Worm (Caenorhabditis elegans) whole organism, L1 larva: ENCODE data around the gene dcn-1.

Experiments used
- F16B12.6 ChIP-seq: fragments of 150-350 bp; optimal IDR thresholded peaks from 2 replicates; lab custom pipeline; 2014; ENCODE audit warnings: missing biosample characterization, missing genetic modification characterization
- aha-1 ChIP-seq: fragments of 150-350 bp; optimal IDR thresholded peaks from 2 replicates; lab custom pipeline; 2014; ENCODE audit warnings: missing biosample characterization, missing genetic modification characterization
- alr-1 ChIP-seq: fragments of 200-800 bp; sonication (Bioruptor generic); optimal IDR thresholded peaks from 2 replicates; lab custom pipeline; 2018; ENCODE audit warnings: borderline replicate concordance, mild to moderate bottlenecking, missing genetic modification characterization, missing compliant biosample characterization
- ama-1 ChIP-seq: fragments of 150-350 bp; optimal IDR thresholded peaks from 2 replicates; lab custom pipeline; 2014
- blmp-1 ChIP-seq: fragments of 150-350 bp; optimal IDR thresholded peaks from 2 replicates; lab custom pipeline; 2014; ENCODE audit warnings: missing biosample characterization, missing genetic modification characterization
- ces-1 ChIP-seq: fragments of 150-350 bp; optimal IDR thresholded peaks from 2 replicates; lab custom pipeline; 2014; ENCODE audit warnings: missing biosample characterization, missing genetic modification reagents, missing genetic modification characterization
- dpl-1 ChIP-seq, 3 experiments: fragments of 150-350 bp in 2 of 3; sonication (generic microtip) in 1 of 3; optimal IDR thresholded peaks; 2 replicates each; lab custom pipeline; 2014 to 2017; ENCODE audit warnings: missing biosample characterization in 3 of 3, missing genetic modification characterization in 3 of 3, missing genetic modification reagents in 3 of 3
- dsc-1 ChIP-seq: sonication (generic microtip); optimal IDR thresholded peaks from 2 replicates; lab custom pipeline; 2016; ENCODE audit warnings: mild to moderate bottlenecking, missing genetic modification characterization, missing compliant biosample characterization
- efl-1 ChIP-seq, 4 experiments: fragments of 150-350 bp; optimal IDR thresholded peaks in 3 of 4; peaks in 1 of 4; 1 replicate in 1 of 4; 2 replicates in 3 of 4; lab custom pipeline; 2014; ENCODE audit warnings: missing biosample characterization in 2 of 4, missing genetic modification characterization in 2 of 4, missing genetic modification reagents in 2 of 4
- elt-3 ChIP-seq, 6 experiments: fragments of 150-350 bp in 1 of 6; sonication (generic microtip); optimal IDR thresholded peaks; 2 replicates each; lab custom pipeline; 2017 to 2018; ENCODE audit warnings: missing biosample characterization in 6 of 6, missing genetic modification characterization in 6 of 6, inconsistent platforms in 1 of 6
- ets-5 ChIP-seq: fragments of 200-800 bp; sonication (Bioruptor generic); IDR thresholded peaks from 2 replicates; pipeline ENCODE4 v1.3.6; 2022; ENCODE audit warnings: missing genetic modification characterization, missing compliant biosample characterization
- fkh-4 ChIP-seq: sonication (generic microtip); optimal IDR thresholded peaks from 2 replicates; lab custom pipeline; 2016; ENCODE audit warnings: missing compliant biosample characterization, missing genetic modification characterization, borderline replicate concordance
- fos-1 ChIP-seq: fragments of 150-350 bp; optimal IDR thresholded peaks from 2 replicates; lab custom pipeline; 2014; ENCODE audit warnings: missing biosample characterization, missing genetic modification characterization
- irx-1 ChIP-seq: sonication (generic microtip); optimal IDR thresholded peaks from 2 replicates; lab custom pipeline; 2016; ENCODE audit warnings: missing genetic modification characterization, missing compliant biosample characterization
- jun-1 ChIP-seq: fragments of 150-350 bp; optimal IDR thresholded peaks from 2 replicates; lab custom pipeline; 2014; ENCODE audit warnings: missing biosample characterization, missing genetic modification reagents, missing genetic modification characterization
- lin-14 ChIP-seq: fragments of 200-800 bp; sonication (Bioruptor generic); optimal IDR thresholded peaks from 2 replicates; lab custom pipeline; 2018; ENCODE audit warnings: mild to moderate bottlenecking, missing genetic modification characterization, moderate library complexity, missing compliant biosample characterization
- lin-15B ChIP-seq: fragments of 150-350 bp; sonication (generic microtip); optimal IDR thresholded peaks from 3 replicates; lab custom pipeline; 2014; ENCODE audit warnings: missing biosample characterization, missing genetic modification characterization
- lin-35 ChIP-seq, 2 experiments: fragments of 150-350 bp; optimal IDR thresholded peaks; 2 replicates each; lab custom pipeline; 2014; ENCODE audit warnings: missing biosample characterization in 2 of 2, missing genetic modification characterization in 2 of 2, missing genetic modification reagents in 2 of 2
- lin-39 ChIP-seq: fragments of 150-350 bp; optimal IDR thresholded peaks from 2 replicates; lab custom pipeline; 2014; ENCODE audit warnings: missing biosample characterization, missing genetic modification reagents, missing genetic modification characterization
- lir-3 ChIP-seq: sonication (generic microtip); optimal IDR thresholded peaks from 2 replicates; lab custom pipeline; 2016; ENCODE audit warnings: mild to moderate bottlenecking, missing genetic modification characterization, moderate library complexity, missing compliant biosample characterization; ENCODE audit not compliant: poor library complexity
- lsy-2 ChIP-seq, 2 experiments: fragments of 150-350 bp; optimal IDR thresholded peaks; 2 replicates each; lab custom pipeline; 2014; ENCODE audit warnings: missing biosample characterization in 2 of 2, missing genetic modification characterization in 2 of 2
- mdl-1 ChIP-seq, 2 experiments: fragments of 150-350 bp; optimal IDR thresholded peaks; 2 replicates each; lab custom pipeline; 2014 to 2017; ENCODE audit warnings: missing biosample characterization in 2 of 2, missing genetic modification characterization in 2 of 2, inconsistent platforms in 1 of 2
- mef-2 ChIP-seq: fragments of 150-350 bp; optimal IDR thresholded peaks from 2 replicates; lab custom pipeline; 2014; ENCODE audit warnings: missing biosample characterization, missing genetic modification characterization
- mep-1 ChIP-seq: fragments of 150-350 bp; optimal IDR thresholded peaks from 2 replicates; lab custom pipeline; 2014; ENCODE audit warnings: missing biosample characterization, missing genetic modification characterization
- nhr-11 ChIP-seq: fragments of 150-350 bp; optimal IDR thresholded peaks from 2 replicates; lab custom pipeline; 2014; ENCODE audit warnings: missing biosample characterization, missing genetic modification characterization
- nhr-12 ChIP-seq: sonication (generic microtip); optimal IDR thresholded peaks from 2 replicates; lab custom pipeline; 2017; ENCODE audit warnings: missing biosample characterization, missing genetic modification characterization
- nhr-19 ChIP-seq: fragments of 200-800 bp; sonication (Bioruptor generic); conservative IDR thresholded peaks from 2 replicates; pipeline ENCODE4 v1.3.6; 2022; ENCODE audit warnings: missing genetic modification characterization, missing compliant biosample characterization
- nhr-20 ChIP-seq: sonication (generic microtip); optimal IDR thresholded peaks from 2 replicates; lab custom pipeline; 2016; ENCODE audit warnings: mild to moderate bottlenecking, missing genetic modification characterization, missing compliant biosample characterization
- nhr-47 ChIP-seq: sonication (generic microtip); optimal IDR thresholded peaks from 2 replicates; lab custom pipeline; 2016; ENCODE audit warnings: mild to moderate bottlenecking, missing genetic modification characterization, moderate library complexity, missing compliant biosample characterization
- nhr-71 ChIP-seq: sonication (generic microtip); optimal IDR thresholded peaks from 2 replicates; lab custom pipeline; 2016; ENCODE audit warnings: mild to moderate bottlenecking, missing genetic modification characterization, moderate library complexity, missing compliant biosample characterization
- nhr-77 ChIP-seq: fragments of 150-350 bp; optimal IDR thresholded peaks from 2 replicates; lab custom pipeline; 2014; ENCODE audit warnings: missing biosample characterization, missing genetic modification characterization
- nhr-84 ChIP-seq: sonication (generic microtip); optimal IDR thresholded peaks from 2 replicates; lab custom pipeline; 2017; ENCODE audit warnings: missing biosample characterization, missing genetic modification characterization
- pax-3 ChIP-seq: fragments of 200-800 bp; sonication (Bioruptor generic); optimal IDR thresholded peaks from 2 replicates; lab custom pipeline; 2018; ENCODE audit warnings: mild to moderate bottlenecking, missing genetic modification characterization, moderate library complexity, missing compliant biosample characterization
- rnt-1 ChIP-seq: sonication (generic microtip); optimal IDR thresholded peaks from 2 replicates; lab custom pipeline; 2016; ENCODE audit warnings: mild to moderate bottlenecking, missing genetic modification characterization, moderate library complexity, missing compliant biosample characterization
- skn-1 ChIP-seq: fragments of 150-350 bp; optimal IDR thresholded peaks from 2 replicates; lab custom pipeline; 2014; ENCODE audit warnings: missing biosample characterization, missing genetic modification characterization
- snpc-4 ChIP-seq: fragments of 150-350 bp; optimal IDR thresholded peaks from 2 replicates; lab custom pipeline; 2014; ENCODE audit warnings: missing biosample characterization, missing genetic modification characterization
- snu-23 ChIP-seq: sonication (generic microtip); optimal IDR thresholded peaks from 2 replicates; lab custom pipeline; 2016; ENCODE audit warnings: missing genetic modification characterization, missing compliant biosample characterization
- sup-37 ChIP-seq: fragments of 200-800 bp; sonication (Bioruptor generic); optimal IDR thresholded peaks from 2 replicates; lab custom pipeline; 2018; ENCODE audit warnings: mild to moderate bottlenecking, missing genetic modification characterization, missing compliant biosample characterization
- swsn-7 ChIP-seq: sonication (generic microtip); optimal IDR thresholded peaks from 2 replicates; lab custom pipeline; 2016; ENCODE audit warnings: missing genetic modification characterization, missing compliant biosample characterization
- tbx-2 ChIP-seq: sonication (generic microtip); optimal IDR thresholded peaks from 2 replicates; lab custom pipeline; 2016; ENCODE audit warnings: missing genetic modification characterization, missing compliant biosample characterization
- xbp-1 ChIP-seq: sonication (generic microtip); optimal IDR thresholded peaks from 2 replicates; lab custom pipeline; 2016; ENCODE audit warnings: missing genetic modification characterization, missing compliant biosample characterization
- ztf-4 ChIP-seq: fragments of 150-350 bp; optimal IDR thresholded peaks from 2 replicates; lab custom pipeline; 2014; ENCODE audit warnings: missing biosample characterization, missing genetic modification characterization

The dcn-1 gene

ce11 chrIII:4317065-4317752, 3.5 kb downstream of the dcn-1 start, which contains the start of gene tag-131:
Gene tag-131 (plus strand): TSS chrIII:4317702.
- TF ChIP-seq nhr-84 (tag; lab: Kevin White, UChicago) = no peak
- no peak for TF ChIP-seq sup-37 (GFP tag; lab: Kevin White, UChicago)
- no peak for TF ChIP-seq nhr-12 (tag; lab: Kevin White, UChicago)
- TF ChIP-seq dsc-1 (tag; lab: Kevin White, UChicago) = peak; percentile 67
- no peak for TF ChIP-seq nhr-77
- peak; percentile 48 to 57 for TF ChIP-seq efl-1 (optimal IDR thresholded peaks at IDR 0.05; lab: Kevin White, UChicago)
- TF ChIP-seq efl-1 (GFP tag; optimal IDR thresholded peaks at IDR 0.05 in 1 of 2; lab: Kevin White, UChicago) = no peak
- TF ChIP-seq nhr-71 (tag; lab: Kevin White, UChicago) = peak; percentile 80
- peak; percentile 38 to 67 for TF ChIP-seq lsy-2 (tag; optimal IDR thresholded peaks at IDR 0.05; lab: Kevin White, UChicago)
- TF ChIP-seq dpl-1 (GFP tag; optimal IDR thresholded peaks at IDR 0.05; lab: Kevin White, UChicago) = peak; percentile 3 to 20 (median 4)
- no peak for TF ChIP-seq lin-15B
- peak; percentile 75 for TF ChIP-seq snu-23
- peak; percentile 61 for TF ChIP-seq lin-14 (GFP tag; lab: Kevin White, UChicago)
- TF ChIP-seq snpc-4 (tag; lab: Kevin White, UChicago) = no peak
- no peak for TF ChIP-seq fos-1 (tag; lab: Kevin White, UChicago)
- peak; percentile 8 for TF ChIP-seq lin-39
- TF ChIP-seq pax-3 (tag; lab: Kevin White, UChicago) = no peak
- peak; percentile 41 for TF ChIP-seq nhr-11 (tag; lab: Kevin White, UChicago)
- TF ChIP-seq swsn-7 (tag; lab: Kevin White, UChicago) = peak; percentile 50
- no peak for TF ChIP-seq aha-1 (tag; lab: Kevin White, UChicago)
- TF ChIP-seq mdl-1 (tag; optimal IDR thresholded peaks at IDR 0.05; lab: Kevin White, UChicago) = peak in 1 of 2 experiments; percentile 26
- TF ChIP-seq nhr-20 (tag; lab: Kevin White, UChicago) = peak; percentile 63
- TF ChIP-seq alr-1 (tag; lab: Kevin White, UChicago) = no peak
- peak; percentile 64 for TF ChIP-seq blmp-1 (tag; lab: Kevin White, UChicago)
- no peak for TF ChIP-seq irx-1 (tag; lab: Kevin White, UChicago)
- TF ChIP-seq lir-3 = peak; percentile 16
- peak; percentile 8 for TF ChIP-seq xbp-1 (tag; lab: Kevin White, UChicago)
- TF ChIP-seq tbx-2 (tag; lab: Kevin White, UChicago) = peak; percentile 22
- no peak for TF ChIP-seq ces-1 (GFP tag; lab: Kevin White, UChicago)
- no peak for TF ChIP-seq ama-1
- TF ChIP-seq lin-35 (GFP tag; optimal IDR thresholded peaks at IDR 0.05; lab: Kevin White, UChicago) = peak; percentile 17 to 36
- peak; percentile 13 for TF ChIP-seq mep-1 (tag; lab: Kevin White, UChicago)
- TF ChIP-seq ztf-4 = no peak
- peak in 2 of 6 experiments; percentile 10 to 24 for TF ChIP-seq elt-3 (tag; optimal IDR thresholded peaks at IDR 0.05; lab: Kevin White, UChicago)
- TF ChIP-seq nhr-19 (GFP tag; lab: Robert Waterston, UW) = peak; percentile 43
- no peak for TF ChIP-seq jun-1 (tag; lab: Kevin White, UChicago)
- TF ChIP-seq nhr-47 (tag; lab: Kevin White, UChicago) = peak; percentile 36
- TF ChIP-seq rnt-1 (tag; lab: Kevin White, UChicago) = peak; percentile 74

- TF ChIP-seq ets-5 (GFP tag; lab: Robert Waterston, UW) (no peak), efl-1 (optimal IDR thresholded peaks at IDR 0.05; lab: Kevin White, UChicago) (no peak), efl-1 (GFP tag; optimal IDR thresholded peaks at IDR 0.05 in 1 of 2; lab: Kevin White, UChicago) (peak in 1 of 2 experiments; percentile 48)
- TF ChIP-seq, all 84 proteins: peak for 1
Measured at ce11 chrIII:4320113-4320512, 6.4 kb downstream of the dcn-1 start, which contains the start of gene H38K22.6. Gene H38K22.6 (plus strand): TSS chrIII:4320413.

ce11 chrIII:4321399-4321798, 7.7 kb downstream of the dcn-1 start, which contains the start of gene H38K22.7:
Gene H38K22.7 (plus strand): TSS chrIII:4321699.
- TF ChIP-seq fkh-4 (tag; lab: Kevin White, UChicago) (no peak), pax-3 (tag; lab: Kevin White, UChicago) (no peak), nhr-71 (tag; lab: Kevin White, UChicago) (no peak), skn-1 (no peak), mef-2 (tag; lab: Kevin White, UChicago) (no peak), lin-35 (GFP tag; optimal IDR thresholded peaks at IDR 0.05; lab: Kevin White, UChicago) (no peak), F16B12.6 (no peak)
